Comparison of ENCODE assay signal across 5 fruit fly cellular contexts in genomic region chrX:13844317-13844886, dm6.
TF ChIP-seq lines count a peak whose summit lies in the region.

No protein-coding gene starts in this region.

- no peak for TF ChIP-seq CTCF in whole organism, embryonic (GFP tag; optimal IDR thresholded peaks at IDR 0.05; lab: Kevin White, UChicago)

TF ChIP-seq in whole organism, adult, 20 proteins besides CTCF, POLR2A, EP300 and RAD21:
- TF ChIP-seq CG12768 (GFP tag; optimal IDR thresholded peaks at IDR 0.05; lab: Kevin White, UChicago) (peak; percentile 24), ovo (GFP tag; optimal IDR thresholded peaks at IDR 0.05; lab: Kevin White, UChicago) (peak; percentile 34), kay (GFP tag; lab: Kevin White, UChicago; ENCODE audit: borderline replicate concordance) (peak; percentile 40), Mnt (GFP tag; optimal IDR thresholded peaks at IDR 0.05; lab: Kevin White, UChicago) (peak; percentile 43), cnc (optimal IDR thresholded peaks at IDR 0.05; lab: Kevin White, UChicago) (peak; percentile 81 to 85), CG1620 (GFP tag; optimal IDR thresholded peaks at IDR 0.05; lab: Kevin White, UChicago) (no peak), toe (GFP tag; optimal IDR thresholded peaks at IDR 0.05; lab: Kevin White, UChicago) (no peak), cic (GFP tag; optimal IDR thresholded peaks at IDR 0.05; lab: Kevin White, UChicago) (peak; percentile 64), CG14711 (tag; optimal IDR thresholded peaks at IDR 0.05; lab: Kevin White, UChicago) (peak; percentile 11), CG7101 (tag; optimal IDR thresholded peaks at IDR 0.05; lab: Kevin White, UChicago) (peak; percentile 26), bab1 (GFP tag; optimal IDR thresholded peaks at IDR 0.05; lab: Kevin White, UChicago) (peak; percentile 23), tj (GFP tag; optimal IDR thresholded peaks at IDR 0.05; lab: Kevin White, UChicago) (no peak)

TF ChIP-seq in whole organism, embryonic, 481 proteins besides CTCF, POLR2A, EP300 and RAD21:
- TF ChIP-seq CG8944 (GFP tag; optimal IDR thresholded peaks at IDR 0.05; lab: Kevin White, UChicago) (no peak), cg (GFP tag; optimal IDR thresholded peaks at IDR 0.05; lab: Kevin White, UChicago) (peak; percentile 38), Dfd (GFP tag; optimal IDR thresholded peaks at IDR 0.05; lab: Kevin White, UChicago) (peak in 1 of 2 experiments; percentile 35), Abd-B (GFP tag; optimal IDR thresholded peaks at IDR 0.05; lab: Kevin White, UChicago) (no peak), Ets65A (GFP tag; lab: Kevin White, UChicago) (peak; percentile 32)

TF ChIP-seq in whole organism, prepupa, 60 proteins besides CTCF, POLR2A, EP300 and RAD21:
- TF ChIP-seq fkh (GFP tag; optimal IDR thresholded peaks at IDR 0.05; lab: Kevin White, UChicago) (no peak), CG15336 (GFP tag; IDR thresholded peaks at IDR 0.05; lab: Robert Waterston, UW) (0 out of 2 replicates have a peak, but pooled peaks have one; percentile 7), lz (GFP tag; optimal IDR thresholded peaks at IDR 0.05; lab: Kevin White, UChicago) (peak; percentile 37), Eip78C (GFP tag; lab: Kevin White, UChicago) (peak; percentile 29), Met (GFP tag; optimal IDR thresholded peaks at IDR 0.05; lab: Kevin White, UChicago) (no peak), ss (GFP tag; optimal IDR thresholded peaks at IDR 0.05; lab: Kevin White, UChicago) (peak; percentile 52 to 61), cyc (GFP tag; optimal IDR thresholded peaks at IDR 0.05; lab: Kevin White, UChicago) (peak; percentile 12), CG31627 (GFP tag; optimal IDR thresholded peaks at IDR 0.05; lab: Kevin White, UChicago) (peak; percentile 26), Hr39 (GFP tag; optimal IDR thresholded peaks at IDR 0.05; lab: Kevin White, UChicago) (peak; percentile 3), Gug (GFP tag; IDR thresholded peaks at IDR 0.05; lab: Robert Waterston, UW) (no peak)

TF ChIP-seq in whole organism, pupa, 21 proteins besides CTCF, POLR2A, EP300 and RAD21:
- peak; percentile 9 for TF ChIP-seq CG8159 (tag; optimal IDR thresholded peaks at IDR 0.05; lab: Kevin White, UChicago)
- TF ChIP-seq EcR (GFP tag; optimal IDR thresholded peaks at IDR 0.05; lab: Kevin White, UChicago) = peak; percentile 74
- TF ChIP-seq CG32121 (GFP tag; IDR thresholded peaks at IDR 0.05; lab: Robert Waterston, UW) = peak; percentile 21; the same call in 1 of the 2 replicates
- 0 out of 2 replicates have a peak, but pooled peaks have one; percentile 20 for TF ChIP-seq Ets98B (GFP tag; IDR thresholded peaks at IDR 0.05; lab: Robert Waterston, UW)
- no peak for TF ChIP-seq rn (GFP tag; IDR thresholded peaks at IDR 0.05; lab: Robert Waterston, UW)
- peak; percentile 50; the same call in 1 of the 3 replicates for TF ChIP-seq CG4496 (GFP tag; IDR thresholded peaks at IDR 0.05; lab: Robert Waterston, UW)
- no peak for TF ChIP-seq gl (tag; optimal IDR thresholded peaks at IDR 0.05; lab: Kevin White, UChicago)
- TF ChIP-seq CG15710 (tag; optimal IDR thresholded peaks at IDR 0.05; lab: Kevin White, UChicago) = peak; percentile 1
TF ChIP-seq in whole organism, pupa: peak in this region for 6.

TF ChIP-seq in whole organism, wandering third instar larva, 38 proteins besides CTCF, POLR2A, EP300 and RAD21:
- no peak for TF ChIP-seq psq (GFP tag; optimal IDR thresholded peaks at IDR 0.05; lab: Kevin White, UChicago)
- peak; percentile 26 for TF ChIP-seq HLH106 (tag; optimal IDR thresholded peaks at IDR 0.05; lab: Kevin White, UChicago)
- no peak for TF ChIP-seq tai (GFP tag; optimal IDR thresholded peaks at IDR 0.05; lab: Kevin White, UChicago)
- no peak for TF ChIP-seq sage (GFP tag; optimal IDR thresholded peaks at IDR 0.05; lab: Kevin White, UChicago)
- TF ChIP-seq sv (GFP tag; optimal IDR thresholded peaks at IDR 0.05; lab: Kevin White, UChicago) = no peak
- TF ChIP-seq foxo (GFP tag; optimal IDR thresholded peaks at IDR 0.05; lab: Kevin White, UChicago) = peak in 1 of 2 experiments; percentile 34
- no peak for TF ChIP-seq Abd-B (GFP tag; optimal IDR thresholded peaks at IDR 0.05; lab: Kevin White, UChicago)
- TF ChIP-seq CG32264 (GFP tag; optimal IDR thresholded peaks at IDR 0.05; lab: Kevin White, UChicago) = no peak
- no peak for TF ChIP-seq dmrt93B (GFP tag; optimal IDR thresholded peaks at IDR 0.05; lab: Kevin White, UChicago)
- TF ChIP-seq Dfd (GFP tag; optimal IDR thresholded peaks at IDR 0.05; lab: Kevin White, UChicago) = peak; percentile 91
- no peak for TF ChIP-seq ey (GFP tag; optimal IDR thresholded peaks at IDR 0.05; lab: Kevin White, UChicago)
- TF ChIP-seq GATAd (GFP tag; optimal IDR thresholded peaks at IDR 0.05; lab: Kevin White, UChicago) = no peak
- TF ChIP-seq dsf (GFP tag; optimal IDR thresholded peaks at IDR 0.05; lab: Kevin White, UChicago; ENCODE audit: borderline replicate concordance) = no peak
- no peak for TF ChIP-seq Myc (optimal IDR thresholded peaks at IDR 0.05; lab: Kevin White, UChicago)
